Worm (Caenorhabditis elegans): ENCODE measurements around the gene Y57G11B.3.

DNA sequence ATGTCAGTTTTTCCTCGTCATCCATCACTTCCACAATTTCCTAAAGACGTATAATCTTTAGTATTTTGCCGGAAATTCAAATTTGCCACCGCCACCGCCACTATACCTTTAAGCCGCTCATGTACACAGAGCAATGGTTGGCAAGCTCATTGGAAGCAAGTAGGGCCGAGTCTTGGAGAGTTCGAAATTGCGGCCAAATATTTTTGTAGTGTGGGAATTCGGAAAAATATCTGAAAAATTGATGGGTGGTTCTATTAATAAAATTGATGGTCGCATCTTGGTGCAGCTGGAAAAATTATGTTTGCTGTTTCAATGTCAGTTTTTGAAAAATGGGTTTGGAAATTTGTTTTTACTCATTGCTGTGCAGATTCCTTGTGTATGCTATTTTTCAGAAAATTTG, 2.6 kb downstream of the Y57G11B.3 start:
- TF ChIP-seq pha-4 (tag; optimal IDR thresholded peaks at IDR 0.05), result no peak
- TF ChIP-seq nfyb-1 (GFP tag; IDR thresholded peaks at IDR 0.05), result no peak
- no peak for TF ChIP-seq ama-1 (optimal IDR thresholded peaks at IDR 0.05)
- no peak for TF ChIP-seq ama-1 (GFP tag; optimal IDR thresholded peaks at IDR 0.05)
- TF ChIP-seq gei-17 (GFP tag; optimal IDR thresholded peaks at IDR 0.05), result no peak
- TF ChIP-seq madf-6 (GFP tag; IDR thresholded peaks at IDR 0.05), result no peak
- TF ChIP-seq him-1 (tag; optimal IDR thresholded peaks at IDR 0.05), result no peak
- TF ChIP-seq atf-7 (tag; optimal IDR thresholded peaks at IDR 0.05), result no peak
- no peak for TF ChIP-seq bed-1 (GFP tag; IDR thresholded peaks at IDR 0.05)
- TF ChIP-seq Y56A3A.18 (GFP tag; IDR thresholded peaks at IDR 0.05), result no peak
- TF ChIP-seq dpl-1 (GFP tag; optimal IDR thresholded peaks at IDR 0.05), result no peak
